Fruit fly (Drosophila melanogaster) whole organism, wandering third instar larva: ENCODE results near the gene tsg.

Source experiments
- Abd-B ChIP-seq: fragments of >200 bp; optimal IDR thresholded peaks from 2 replicates; lab custom pipeline; 2017; ENCODE audit warnings: missing biosample characterization, missing genetic modification characterization
- CG32264 ChIP-seq: fragments of 200-800 bp; sonication (Bioruptor generic); optimal IDR thresholded peaks from 2 replicates; lab custom pipeline; 2016; ENCODE audit warnings: missing biosample characterization, missing genetic modification characterization
- CG9705 ChIP-seq: fragments of 200-800 bp; sonication (Bioruptor generic); optimal IDR thresholded peaks from 2 replicates; lab custom pipeline; 2018; ENCODE audit warnings: missing biosample characterization, mild to moderate bottlenecking, missing genetic modification characterization
- CrebA ChIP-seq: fragments of 200-800 bp; sonication (Bioruptor generic); optimal IDR thresholded peaks from 2 replicates; lab custom pipeline; 2016; ENCODE audit warnings: missing biosample characterization, mild to moderate bottlenecking, missing genetic modification characterization, borderline replicate concordance
- Dfd ChIP-seq: fragments of >200 bp; optimal IDR thresholded peaks from 2 replicates; lab custom pipeline; 2017; ENCODE audit warnings: missing biosample characterization, missing genetic modification characterization
- Dif ChIP-seq: fragments of 200-275, 200-300 bp; sonication (Bioruptor generic); optimal IDR thresholded peaks from 2 replicates; lab custom pipeline; 2018; ENCODE audit warnings: missing biosample characterization, missing genetic modification characterization; ENCODE audit not compliant: partially characterized antibody
- GATAd ChIP-seq: sonication (Bioruptor generic); optimal IDR thresholded peaks from 2 replicates; lab custom pipeline; 2016; ENCODE audit warnings: missing biosample characterization, missing genetic modification characterization
- HLH106 ChIP-seq: fragments of 200-800 bp; optimal IDR thresholded peaks from 3 replicates; lab custom pipeline; 2019; ENCODE audit warnings: missing biosample characterization, mild to moderate bottlenecking, missing genetic modification characterization, moderate library complexity
- Hnf4 ChIP-seq: fragments of 200-800 bp; sonication (Bioruptor generic); optimal IDR thresholded peaks from 2 replicates; lab custom pipeline; 2016; ENCODE audit warnings: missing biosample characterization, mild to moderate bottlenecking, missing genetic modification characterization
- Hr78 ChIP-seq: fragments of >200 bp; optimal IDR thresholded peaks from 2 replicates; lab custom pipeline; 2017; ENCODE audit warnings: missing biosample characterization, missing genetic modification characterization
- Hr83 ChIP-seq: fragments of 200-300 bp; sonication (Bioruptor generic); optimal IDR thresholded peaks from 2 replicates; lab custom pipeline; 2016; ENCODE audit warnings: missing biosample characterization, mild to moderate bottlenecking, missing genetic modification characterization, moderate library complexity; ENCODE audit not compliant: poor library complexity, severe bottlenecking
- Jra ChIP-seq: sonication (Bioruptor generic); optimal IDR thresholded peaks from 2 replicates; lab custom pipeline; 2016; ENCODE audit warnings: missing biosample characterization, missing genetic modification characterization
- Mio ChIP-seq: sonication (Bioruptor generic); optimal IDR thresholded peaks from 2 replicates; lab custom pipeline; 2016; ENCODE audit warnings: missing biosample characterization, missing genetic modification characterization
- Myc ChIP-seq: fragments of >200 bp; optimal IDR thresholded peaks from 2 replicates; lab custom pipeline; 2017
- N ChIP-seq: fragments of >200 bp; optimal IDR thresholded peaks from 2 replicates; lab custom pipeline; 2018; ENCODE audit warnings: missing biosample characterization, missing external identifiers, missing genetic modification characterization
- OdsH ChIP-seq: fragments of 200-800 bp; sonication (Bioruptor generic); optimal IDR thresholded peaks from 2 replicates; lab custom pipeline; 2016; ENCODE audit warnings: missing biosample characterization, mild to moderate bottlenecking, missing genetic modification characterization
- Rel ChIP-seq, 2 experiments: fragments of 200-800 bp; sonication (Bioruptor generic) in 1 of 2; optimal IDR thresholded peaks; 2 replicates in 1 of 2; 3 replicates in 1 of 2; lab custom pipeline; 2016 to 2019; ENCODE audit warnings: mild to moderate bottlenecking in 2 of 2, missing biosample characterization in 2 of 2, missing genetic modification characterization in 2 of 2, moderate library complexity in 1 of 2
- Sp1 ChIP-seq: fragments of 200-800 bp; sonication (Bioruptor generic); optimal IDR thresholded peaks from 3 replicates; lab custom pipeline; 2019; ENCODE audit warnings: missing biosample characterization, mild to moderate bottlenecking, missing genetic modification characterization, moderate library complexity
- Vsx2 ChIP-seq: fragments of 200-300, 225-300 bp; sonication (Bioruptor generic); optimal IDR thresholded peaks from 2 replicates; lab custom pipeline; 2018; ENCODE audit warnings: missing biosample characterization, missing genetic modification characterization; ENCODE audit not compliant: partially characterized antibody
- br ChIP-seq: fragments of 200-800 bp; sonication (Bioruptor generic); optimal IDR thresholded peaks from 2 replicates; lab custom pipeline; 2016; ENCODE audit warnings: missing biosample characterization, missing genetic modification characterization
- brk ChIP-seq: fragments of 200-800 bp; sonication (Bioruptor generic); optimal IDR thresholded peaks from 2 replicates; lab custom pipeline; 2016; ENCODE audit warnings: missing biosample characterization, mild to moderate bottlenecking, missing genetic modification characterization
- dl ChIP-seq, 2 experiments: fragments of 175-275, 200-275 bp in 1 of 2; fragments of 200-275 bp in 1 of 2; sonication (Bioruptor generic); optimal IDR thresholded peaks; lab custom pipeline; 2018; ENCODE audit warnings: mild to moderate bottlenecking in 2 of 2, missing biosample characterization in 2 of 2, missing genetic modification characterization in 2 of 2, moderate library complexity in 2 of 2; ENCODE audit not compliant: partially characterized antibody in 2 of 2, insufficient read depth in 1 of 2
- dmrt93B ChIP-seq: fragments of 200-800 bp; sonication (Bioruptor generic); optimal IDR thresholded peaks from 2 replicates; lab custom pipeline; 2018; ENCODE audit warnings: missing biosample characterization, mild to moderate bottlenecking, missing genetic modification characterization
- dsf ChIP-seq: sonication (Bioruptor generic); optimal IDR thresholded peaks from 2 replicates; lab custom pipeline; 2016; ENCODE audit warnings: missing biosample characterization, missing genetic modification characterization, borderline replicate concordance
- ey ChIP-seq: fragments of 200-800 bp; sonication (Bioruptor generic); optimal IDR thresholded peaks from 2 replicates; lab custom pipeline; 2016; ENCODE audit warnings: missing biosample characterization, missing genetic modification characterization
- foxo ChIP-seq, 2 experiments: fragments of 200-800 bp; sonication (Bioruptor generic); optimal IDR thresholded peaks; 2 replicates in 1 of 2; 3 replicates in 1 of 2; lab custom pipeline; 2016 to 2017; ENCODE audit warnings: missing biosample characterization in 2 of 2, missing genetic modification characterization in 2 of 2
- fru ChIP-seq: fragments of 200-800 bp; sonication (Bioruptor generic); optimal IDR thresholded peaks from 3 replicates; lab custom pipeline; 2016; ENCODE audit warnings: missing biosample characterization, mild to moderate bottlenecking, missing genetic modification characterization
- h ChIP-seq: fragments of 200-800 bp; sonication (Bioruptor generic); optimal IDR thresholded peaks from 3 replicates; lab custom pipeline; 2016; ENCODE audit warnings: missing biosample characterization, mild to moderate bottlenecking, missing genetic modification characterization
- jim ChIP-seq: fragments of 175-275, 200-325 bp; sonication (Bioruptor generic); optimal IDR thresholded peaks from 2 replicates; lab custom pipeline; 2016; ENCODE audit warnings: missing biosample characterization, mild to moderate bottlenecking, missing genetic modification characterization
- lola ChIP-seq: fragments of >200 bp; optimal IDR thresholded peaks from 2 replicates; lab custom pipeline; 2017; ENCODE audit warnings: missing biosample characterization, missing genetic modification characterization
- pan ChIP-seq: fragments of >200 bp; optimal IDR thresholded peaks from 2 replicates; lab custom pipeline; 2017
- psq ChIP-seq: fragments of 200-800 bp; sonication (Bioruptor generic); optimal IDR thresholded peaks from 3 replicates; lab custom pipeline; 2017; ENCODE audit warnings: missing biosample characterization, mild to moderate bottlenecking, missing genetic modification characterization, moderate library complexity
- rgr ChIP-seq: fragments of 200-800 bp; sonication (Bioruptor generic); optimal IDR thresholded peaks from 3 replicates; lab custom pipeline; 2016; ENCODE audit warnings: missing biosample characterization, mild to moderate bottlenecking, missing genetic modification characterization
- sage ChIP-seq: fragments of 200-800 bp; sonication (Bioruptor generic); optimal IDR thresholded peaks from 2 replicates; lab custom pipeline; 2016; ENCODE audit warnings: missing biosample characterization, mild to moderate bottlenecking, missing genetic modification characterization
- sv ChIP-seq: fragments of 200-800 bp; sonication (Bioruptor generic); optimal IDR thresholded peaks from 3 replicates; lab custom pipeline; 2016; ENCODE audit warnings: missing biosample characterization, missing genetic modification characterization
- tai ChIP-seq: sonication (Bioruptor generic); optimal IDR thresholded peaks from 2 replicates; lab custom pipeline; 2016; ENCODE audit warnings: missing biosample characterization, missing genetic modification characterization
- usp ChIP-seq: fragments of >200 bp; optimal IDR thresholded peaks from 2 replicates; lab custom pipeline; 2017; ENCODE audit warnings: missing biosample characterization, missing genetic modification characterization
- woc ChIP-seq: sonication (Bioruptor generic); optimal IDR thresholded peaks from 2 replicates; lab custom pipeline; 2016; ENCODE audit warnings: missing biosample characterization, mild to moderate bottlenecking, missing genetic modification characterization

Gene tsg

DNA sequence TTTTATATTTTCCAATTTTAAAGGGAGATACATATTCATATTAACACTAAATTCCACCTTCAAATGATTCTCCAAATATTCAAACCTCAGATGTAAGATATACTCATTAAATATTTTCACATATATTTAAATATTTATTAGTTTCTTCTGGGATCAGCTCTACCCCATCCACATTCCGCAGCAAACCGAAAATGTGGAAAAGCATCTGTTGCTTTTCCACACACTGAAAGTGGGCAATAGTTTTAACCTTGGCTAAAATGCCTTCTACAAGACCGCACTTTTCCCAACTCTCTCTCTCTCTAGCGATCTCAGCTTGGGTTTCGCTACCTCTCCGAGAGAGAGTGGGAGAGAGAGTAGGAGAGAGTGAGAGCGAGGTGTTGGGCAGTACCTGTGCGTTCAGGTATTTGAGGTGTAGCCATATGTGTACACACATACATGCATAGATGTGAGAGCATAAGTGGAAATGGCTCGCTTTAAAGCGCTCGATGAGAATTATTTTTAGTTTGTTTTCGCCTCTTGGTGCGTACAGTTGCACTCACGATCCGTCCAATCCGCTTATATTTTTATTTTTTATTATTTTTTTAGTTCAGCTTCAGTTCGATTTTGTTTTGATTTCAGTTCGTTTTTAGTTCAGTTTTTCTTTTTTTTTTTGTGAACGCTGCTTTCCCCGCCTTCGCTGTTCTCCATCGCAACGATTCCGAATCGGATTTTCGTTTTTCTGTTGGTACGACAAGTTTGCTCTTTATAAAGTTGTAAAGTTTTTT, 18.1 kb upstream of the tsg start, which contains the start of gene CG1806:
Gene CG1806, plus strand, starts transcription at position 499 of the 764 bp plus-strand sequence.
- TF ChIP-seq tai (GFP tag; lab: Kevin White, UChicago): no peak
- no peak for TF ChIP-seq N
- peak; percentile 9 for TF ChIP-seq Jra (GFP tag; lab: Kevin White, UChicago)
- TF ChIP-seq ey (GFP tag; lab: Kevin White, UChicago): no peak
- TF ChIP-seq Sp1 (GFP tag; lab: Kevin White, UChicago): peak; percentile 23
- no peak for TF ChIP-seq CG32264 (GFP tag; lab: Kevin White, UChicago)
- no peak for TF ChIP-seq foxo (GFP tag; optimal IDR thresholded peaks at IDR 0.05; lab: Kevin White, UChicago)
- TF ChIP-seq woc (GFP tag; lab: Kevin White, UChicago): no peak
- peak; percentile 98 for TF ChIP-seq Dif (GFP tag; lab: Kevin White, UChicago)
- no peak for TF ChIP-seq Mio (GFP tag; lab: Kevin White, UChicago)
- no peak for TF ChIP-seq pan (lab: Kevin White, UChicago)
- TF ChIP-seq CG9705: no peak
- TF ChIP-seq Abd-B (GFP tag; lab: Kevin White, UChicago): no peak
- TF ChIP-seq sage (GFP tag; lab: Kevin White, UChicago): peak; percentile 62
- no peak for TF ChIP-seq Hr78
- no peak for TF ChIP-seq Myc
- no peak for TF ChIP-seq GATAd (GFP tag; lab: Kevin White, UChicago)
- TF ChIP-seq rgr: no peak
- no peak for TF ChIP-seq lola (GFP tag; lab: Kevin White, UChicago)
- TF ChIP-seq Dfd: no peak
- TF ChIP-seq h (GFP tag; lab: Kevin White, UChicago): peak; percentile 20
- no peak for TF ChIP-seq OdsH (GFP tag; lab: Kevin White, UChicago)
- peak; percentile 97 to 98 for TF ChIP-seq dl (GFP tag; optimal IDR thresholded peaks at IDR 0.05; lab: Kevin White, UChicago; ENCODE audit: insufficient read depth in 1 of 2, partially characterized antibody in 2 of 2)
- TF ChIP-seq Hr83 (GFP tag; lab: Kevin White, UChicago): peak; percentile 27
- no peak for TF ChIP-seq sv (GFP tag; lab: Kevin White, UChicago)
- TF ChIP-seq Vsx2: peak; percentile 95
- TF ChIP-seq br: no peak
- peak; percentile 27 for TF ChIP-seq brk (GFP tag; lab: Kevin White, UChicago)
- TF ChIP-seq CrebA (GFP tag; lab: Kevin White, UChicago): no peak
- TF ChIP-seq Rel (GFP tag; optimal IDR thresholded peaks at IDR 0.05; lab: Kevin White, UChicago): peak; percentile 58
- no peak for TF ChIP-seq Rel (tag; optimal IDR thresholded peaks at IDR 0.05; lab: Kevin White, UChicago)
- TF ChIP-seq usp (GFP tag; lab: Kevin White, UChicago): no peak
- TF ChIP-seq HLH106 (tag; lab: Kevin White, UChicago): no peak
- TF ChIP-seq psq (GFP tag; lab: Kevin White, UChicago): no peak
- peak; percentile 34 for TF ChIP-seq Hnf4 (GFP tag; lab: Kevin White, UChicago)
- peak; percentile 60 for TF ChIP-seq jim (GFP tag; lab: Kevin White, UChicago)
- no peak for TF ChIP-seq dmrt93B (GFP tag; lab: Kevin White, UChicago)
- no peak for TF ChIP-seq dsf (GFP tag; lab: Kevin White, UChicago)
- TF ChIP-seq fru (GFP tag; lab: Kevin White, UChicago): peak; percentile 25

DNA sequence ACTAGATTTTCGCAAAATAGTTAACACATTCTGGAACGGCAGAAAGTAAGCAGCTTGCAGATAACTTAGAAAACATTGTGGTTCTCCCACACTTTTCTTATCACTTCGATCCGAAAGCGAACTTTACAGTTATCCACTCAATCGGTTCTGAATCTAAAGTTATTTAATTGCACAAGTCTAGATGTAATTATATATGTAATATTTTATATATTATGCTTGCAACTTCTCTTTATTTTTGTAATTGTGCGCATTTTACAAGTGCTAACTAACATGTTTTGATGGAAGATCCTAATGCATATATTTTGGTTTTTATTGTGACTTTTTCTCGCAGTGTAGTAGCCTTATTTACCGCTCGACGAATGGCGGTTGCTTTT, 15.6 kb upstream of the tsg start:
- TF ChIP-seq HLH106 (tag; lab: Kevin White, UChicago) (peak; percentile 47), Jra (GFP tag; lab: Kevin White, UChicago) (no peak), psq (GFP tag; lab: Kevin White, UChicago) (peak; percentile 54), dl (GFP tag; optimal IDR thresholded peaks at IDR 0.05; lab: Kevin White, UChicago; ENCODE audit: insufficient read depth in 1 of 2, partially characterized antibody in 2 of 2) (no peak), dmrt93B (GFP tag; lab: Kevin White, UChicago) (peak; percentile 72), fru (GFP tag; lab: Kevin White, UChicago) (peak; percentile 7), br (no peak), woc (GFP tag; lab: Kevin White, UChicago) (no peak), Sp1 (GFP tag; lab: Kevin White, UChicago) (peak; percentile 62), foxo (GFP tag; optimal IDR thresholded peaks at IDR 0.05; lab: Kevin White, UChicago) (peak in 1 of 2 experiments; percentile 54), OdsH (GFP tag; lab: Kevin White, UChicago) (peak; percentile 38)
- TF ChIP-seq, all 38 proteins: peak for 7
